Fruit fly (Drosophila melanogaster): ENCODE measurements around the gene CG31007.

Gene CG31007

DNA sequence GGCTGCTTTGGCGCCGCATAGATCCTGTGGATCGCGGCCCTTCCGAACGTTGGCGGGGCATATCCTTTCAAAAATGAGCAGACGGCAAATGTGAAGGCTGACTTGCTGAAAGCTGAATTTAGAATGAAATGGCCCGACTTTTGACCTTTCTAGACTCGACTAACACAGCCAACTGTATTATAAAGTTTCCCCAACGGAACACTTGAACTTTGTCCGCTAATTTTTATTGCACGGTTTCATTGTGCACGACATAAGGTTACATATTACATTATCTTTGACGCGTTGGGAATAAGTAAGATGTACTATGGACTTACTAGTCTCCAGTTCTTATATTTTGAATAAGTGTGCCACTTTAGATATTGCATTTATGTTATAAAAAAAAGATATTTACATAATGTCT lies at the start of gene CG31007:
Gene CG31007 (minus strand): TSS at position 101 of the 400 bp plus-strand sequence.
- TF ChIP-seq psq (optimal IDR thresholded peaks at IDR 0.05): no peak
- no peak for TF ChIP-seq EcR (GFP tag; optimal IDR thresholded peaks at IDR 0.05)
- no peak for TF ChIP-seq usp (GFP tag; optimal IDR thresholded peaks at IDR 0.05)
- no peak for TF ChIP-seq CG8478 (optimal IDR thresholded peaks at IDR 0.05)
- TF ChIP-seq pan (optimal IDR thresholded peaks at IDR 0.05): no peak
- no peak for TF ChIP-seq Dll (optimal IDR thresholded peaks at IDR 0.05)

DNA sequence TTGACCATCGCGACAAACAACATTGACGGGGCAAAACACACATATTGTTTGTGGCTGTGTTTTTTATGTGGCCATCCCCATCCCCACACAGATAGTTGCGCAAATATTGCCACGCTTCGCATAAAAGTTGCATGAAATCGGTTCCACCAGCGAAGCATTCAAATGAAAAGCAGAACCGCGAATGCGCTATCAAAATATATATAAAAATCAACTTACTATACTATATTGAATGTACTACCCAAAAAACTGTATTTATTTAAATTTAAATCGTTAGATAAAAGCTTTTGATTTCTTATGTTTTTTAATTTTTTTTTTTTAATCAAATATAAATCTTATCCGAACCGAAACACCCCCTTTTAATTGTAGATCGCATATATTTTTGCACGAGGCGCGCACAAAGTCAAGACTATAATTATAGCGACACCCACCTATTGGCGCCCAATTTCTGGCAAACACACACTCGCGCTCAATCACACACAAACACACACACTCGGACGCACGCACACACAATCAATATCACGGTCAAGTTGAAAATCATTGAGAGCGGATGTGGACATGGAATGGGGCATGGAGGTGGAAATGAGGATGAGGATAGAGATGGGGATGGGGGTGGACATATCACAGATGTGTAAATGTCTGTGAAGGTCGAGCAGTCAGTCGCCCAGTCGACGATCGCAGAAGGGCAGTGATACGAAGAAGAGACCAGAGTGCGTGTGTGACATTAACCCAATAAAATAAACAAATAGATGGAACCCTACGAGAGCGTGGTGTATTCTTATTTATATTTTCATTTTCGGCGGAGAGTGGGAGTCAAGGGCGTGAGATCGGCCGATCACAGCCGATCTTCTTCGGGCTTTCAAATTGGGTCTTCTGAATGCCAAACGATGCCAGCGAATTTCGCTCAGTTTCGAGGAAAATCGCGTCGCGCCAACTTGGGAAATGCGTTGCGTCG lies 46.5 kb upstream of the CG31007 start, which contains the start of gene CanA1:
Gene CanA1 (plus strand): TSS at position 902 of the 952 bp plus-strand sequence.
- TF ChIP-seq usp (GFP tag; optimal IDR thresholded peaks at IDR 0.05) (no peak), Dll (optimal IDR thresholded peaks at IDR 0.05) (no peak), psq (optimal IDR thresholded peaks at IDR 0.05) (no peak), pan (optimal IDR thresholded peaks at IDR 0.05) (no peak), EcR (GFP tag; optimal IDR thresholded peaks at IDR 0.05) (no peak), CG8478 (optimal IDR thresholded peaks at IDR 0.05) (no peak)

DNA sequence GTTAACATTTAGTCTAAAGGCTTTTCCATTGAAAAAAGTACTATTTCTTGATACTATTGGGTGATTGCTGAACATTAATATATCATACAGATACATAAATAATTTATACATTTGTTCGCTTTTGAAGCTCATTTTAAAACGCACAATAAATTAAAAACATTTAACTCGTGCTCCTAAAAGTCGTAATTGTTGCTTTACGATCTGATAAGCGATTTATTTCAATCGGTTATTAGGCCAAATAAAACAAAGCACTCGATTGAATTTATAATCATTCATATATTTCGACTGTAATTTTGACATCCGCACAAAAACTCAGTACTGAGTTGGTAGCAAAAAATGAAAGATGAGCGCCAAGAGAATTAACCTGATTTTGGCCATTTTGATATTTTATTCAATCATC lies 42.8 kb upstream of the CG31007 start, which contains the start of gene CG33773:
Gene CG33773 (plus strand): TSS at position 301 of the 400 bp plus-strand sequence.
- no peak for TF ChIP-seq CG8478 (optimal IDR thresholded peaks at IDR 0.05)
- no peak for TF ChIP-seq EcR (GFP tag; optimal IDR thresholded peaks at IDR 0.05)
- no peak for TF ChIP-seq psq (optimal IDR thresholded peaks at IDR 0.05)
- no peak for TF ChIP-seq Dll (optimal IDR thresholded peaks at IDR 0.05)
- no peak for TF ChIP-seq pan (optimal IDR thresholded peaks at IDR 0.05)
- no peak for TF ChIP-seq usp (GFP tag; optimal IDR thresholded peaks at IDR 0.05)

DNA sequence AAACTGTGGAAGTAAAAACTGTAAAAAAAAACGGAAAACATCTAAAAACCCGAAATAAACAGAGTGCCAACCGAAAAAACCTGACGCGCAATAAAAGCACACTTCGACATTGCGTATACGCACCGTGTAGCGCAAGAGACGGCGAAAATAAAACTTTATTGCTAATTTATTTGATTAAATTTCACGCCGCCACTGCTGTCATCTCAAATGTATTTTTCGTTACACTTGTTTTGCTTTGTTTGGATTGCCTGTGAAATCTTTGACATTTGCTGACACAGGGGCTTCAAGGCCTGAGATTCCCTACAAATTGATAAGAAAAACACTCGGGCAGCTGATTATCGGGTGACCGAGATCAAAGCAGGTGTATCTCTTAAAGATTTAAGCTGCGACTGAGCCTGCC lies 28.5 kb upstream of the CG31007 start:
- TF ChIP-seq EcR (GFP tag; optimal IDR thresholded peaks at IDR 0.05) (no peak), pan (optimal IDR thresholded peaks at IDR 0.05) (no peak), CG8478 (optimal IDR thresholded peaks at IDR 0.05) (no peak), usp (GFP tag; optimal IDR thresholded peaks at IDR 0.05) (no peak), Dll (optimal IDR thresholded peaks at IDR 0.05) (no peak), psq (optimal IDR thresholded peaks at IDR 0.05) (no peak)

DNA sequence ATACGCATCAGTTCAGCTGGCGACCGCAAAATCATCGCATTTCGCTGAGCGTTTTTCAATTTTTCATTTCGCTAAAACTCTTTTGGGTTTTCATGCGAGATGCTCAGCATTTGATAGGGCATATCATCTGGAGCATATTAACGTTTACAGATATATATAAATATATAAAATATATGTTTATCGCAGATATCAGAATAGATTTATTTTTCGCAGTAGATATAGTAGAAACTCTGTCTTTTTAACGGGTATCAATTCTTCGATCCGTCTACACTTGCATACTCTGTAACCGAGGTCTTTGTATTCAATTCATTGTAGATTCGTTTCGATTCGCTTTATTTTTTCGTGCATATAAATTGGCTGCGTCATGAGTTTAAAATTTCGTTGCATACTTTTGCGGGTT lies 27.4 kb upstream of the CG31007 start:
- TF ChIP-seq CG8478 (optimal IDR thresholded peaks at IDR 0.05): no peak
- TF ChIP-seq EcR (GFP tag; optimal IDR thresholded peaks at IDR 0.05): no peak
- TF ChIP-seq pan (optimal IDR thresholded peaks at IDR 0.05): no peak
- TF ChIP-seq psq (optimal IDR thresholded peaks at IDR 0.05): no peak
- TF ChIP-seq Dll (optimal IDR thresholded peaks at IDR 0.05): no peak
- no peak for TF ChIP-seq usp (GFP tag; optimal IDR thresholded peaks at IDR 0.05)

DNA sequence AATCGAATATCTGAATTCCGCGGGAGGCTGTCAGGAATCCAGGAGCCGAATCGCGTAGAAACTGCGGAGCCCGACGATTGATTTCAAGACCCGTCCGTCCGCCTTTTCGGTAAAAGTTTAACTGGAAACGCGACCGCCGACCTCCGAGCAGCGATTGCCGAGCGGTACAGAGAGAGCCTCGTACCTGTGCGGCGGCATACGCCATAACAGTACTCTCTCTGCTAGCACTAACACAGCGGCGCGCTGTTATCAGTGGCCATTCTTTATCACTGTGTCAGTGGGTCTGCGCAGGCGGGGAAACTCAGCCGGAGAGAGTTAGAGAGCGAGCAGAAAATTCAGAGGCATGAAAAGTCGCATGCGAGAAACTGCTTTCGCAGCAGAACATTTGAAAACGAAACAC lies 24.5 kb upstream of the CG31007 start, which contains the start of gene 5-HT7:
Gene 5-HT7 (minus strand): TSS at position 161 of the 400 bp plus-strand sequence.
- TF ChIP-seq Dll (optimal IDR thresholded peaks at IDR 0.05) (no peak), pan (optimal IDR thresholded peaks at IDR 0.05) (no peak), psq (optimal IDR thresholded peaks at IDR 0.05) (no peak), EcR (GFP tag; optimal IDR thresholded peaks at IDR 0.05) (no peak), usp (GFP tag; optimal IDR thresholded peaks at IDR 0.05) (no peak), CG8478 (optimal IDR thresholded peaks at IDR 0.05) (no peak)

DNA sequence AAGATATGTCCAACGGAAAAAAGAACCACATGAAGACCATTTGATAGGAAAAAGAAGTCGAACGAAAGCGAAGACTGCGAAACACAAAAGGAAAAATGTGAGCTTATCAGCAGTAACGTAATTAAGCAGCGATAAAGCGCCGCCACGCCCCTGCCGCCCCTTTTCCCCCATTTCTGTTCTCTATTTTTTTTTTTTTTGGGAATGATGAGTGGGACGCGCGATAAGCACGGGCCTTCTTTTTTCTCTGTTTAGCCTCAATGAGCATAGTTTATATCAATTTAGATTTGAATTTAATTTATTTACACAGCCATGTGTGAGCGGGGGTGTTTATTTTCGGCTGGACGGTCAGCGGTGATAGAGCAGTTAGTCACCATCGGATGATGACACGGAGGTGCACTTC lies 17.8 kb upstream of the CG31007 start:
- no peak for TF ChIP-seq usp (GFP tag; optimal IDR thresholded peaks at IDR 0.05)
- TF ChIP-seq EcR (GFP tag; optimal IDR thresholded peaks at IDR 0.05): no peak
- no peak for TF ChIP-seq psq (optimal IDR thresholded peaks at IDR 0.05)
- TF ChIP-seq CG8478 (optimal IDR thresholded peaks at IDR 0.05): no peak
- no peak for TF ChIP-seq pan (optimal IDR thresholded peaks at IDR 0.05)
- TF ChIP-seq Dll (optimal IDR thresholded peaks at IDR 0.05): no peak

DNA sequence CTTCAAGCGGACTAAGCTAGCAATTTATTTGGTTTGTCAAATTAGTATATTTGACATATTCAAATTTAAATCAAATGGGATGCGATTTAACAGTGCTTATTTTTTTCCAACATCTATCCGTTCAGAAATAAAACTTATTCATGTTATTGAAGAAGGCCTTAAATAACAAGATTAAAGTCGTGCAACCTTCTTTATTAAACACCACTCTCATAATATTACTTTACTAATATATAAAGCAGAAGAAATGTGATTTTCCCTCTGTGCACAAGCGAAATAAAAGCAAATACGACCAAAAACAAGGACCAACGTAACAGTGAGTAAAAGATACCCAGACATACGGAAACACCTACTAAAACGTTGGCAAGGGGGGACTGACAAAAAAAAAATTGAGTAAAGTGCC lies 14.3 kb upstream of the CG31007 start:
- TF ChIP-seq Dll (optimal IDR thresholded peaks at IDR 0.05) (no peak), CG8478 (optimal IDR thresholded peaks at IDR 0.05) (no peak), pan (optimal IDR thresholded peaks at IDR 0.05) (no peak), EcR (GFP tag; optimal IDR thresholded peaks at IDR 0.05) (no peak), usp (GFP tag; optimal IDR thresholded peaks at IDR 0.05) (no peak), psq (optimal IDR thresholded peaks at IDR 0.05) (no peak)

DNA sequence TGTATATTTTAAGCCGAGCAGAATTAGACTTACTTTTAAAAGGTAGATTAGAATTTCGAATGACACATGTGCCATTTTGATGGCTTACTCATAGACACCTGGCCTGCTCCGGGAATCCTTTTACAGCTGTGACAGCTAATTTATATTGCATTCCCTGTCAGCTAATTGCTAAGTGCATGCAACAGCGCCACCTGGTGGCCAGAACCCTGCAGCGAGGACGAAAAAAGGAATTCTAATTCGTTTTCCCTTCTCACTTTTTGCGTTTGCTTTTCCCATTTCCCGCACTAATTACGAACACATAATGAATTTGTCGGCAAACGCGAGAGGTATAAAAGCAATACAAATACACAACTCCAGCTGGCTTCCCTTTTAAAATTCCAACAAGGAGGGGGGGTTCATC lies 2.3 kb downstream of the CG31007 start, which contains the start of gene CG31008:
Gene CG31008 (minus strand): TSS at position 59 of the 400 bp plus-strand sequence.
- TF ChIP-seq Dll (optimal IDR thresholded peaks at IDR 0.05) (no peak), pan (optimal IDR thresholded peaks at IDR 0.05) (no peak), CG8478 (optimal IDR thresholded peaks at IDR 0.05) (no peak)

DNA sequence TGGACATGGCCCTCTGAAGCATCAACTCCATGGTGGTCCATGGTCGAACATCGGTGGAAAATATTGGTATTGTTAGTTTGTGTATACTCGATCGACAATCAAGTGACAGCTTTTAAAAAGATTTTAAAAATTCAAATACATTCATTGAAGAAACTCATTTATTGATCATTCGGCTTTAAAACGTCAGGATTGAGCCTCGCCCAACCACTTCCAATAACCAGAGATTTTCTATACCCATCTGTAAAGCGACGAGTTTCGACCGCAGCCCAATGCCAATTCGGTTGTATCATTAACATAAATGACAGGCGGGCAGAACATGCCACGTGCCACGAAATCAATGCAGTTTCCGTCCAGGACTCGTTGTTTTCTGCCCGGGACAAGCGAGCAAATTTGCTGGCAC lies 28.0 kb downstream of the CG31007 start, which contains the start of gene Ctr1C:
Gene Ctr1C (minus strand): TSS at position 101 of the 400 bp plus-strand sequence.
- TF ChIP-seq Dll (optimal IDR thresholded peaks at IDR 0.05) (no peak), psq (optimal IDR thresholded peaks at IDR 0.05) (no peak), CG8478 (optimal IDR thresholded peaks at IDR 0.05) (no peak), pan (optimal IDR thresholded peaks at IDR 0.05) (no peak), EcR (GFP tag; optimal IDR thresholded peaks at IDR 0.05) (no peak), usp (GFP tag; optimal IDR thresholded peaks at IDR 0.05) (no peak)

DNA sequence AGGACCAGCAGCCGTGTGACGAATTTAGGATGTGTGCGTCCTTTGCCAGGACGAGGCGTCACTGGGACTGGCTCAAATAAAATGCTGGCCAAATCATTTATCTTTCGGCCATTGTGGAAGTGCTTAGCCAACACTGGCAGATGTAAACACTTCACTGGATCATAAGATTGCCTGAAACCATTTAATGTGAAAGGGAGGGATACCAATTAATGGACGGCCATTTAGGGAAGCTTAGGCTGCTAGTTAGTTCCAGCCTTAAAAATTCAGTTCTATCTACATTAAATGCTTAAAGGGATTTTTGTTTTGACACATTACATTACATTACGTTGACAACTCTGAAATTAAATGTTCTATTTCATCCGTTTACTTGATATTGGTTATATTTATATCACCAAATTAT lies 32.9 kb downstream of the CG31007 start, which contains the start of gene CG15548:
Gene CG15548 (plus strand): TSS at position 301 of the 400 bp plus-strand sequence.
- TF ChIP-seq psq (optimal IDR thresholded peaks at IDR 0.05): no peak
- TF ChIP-seq usp (GFP tag; optimal IDR thresholded peaks at IDR 0.05): no peak
- no peak for TF ChIP-seq CG8478 (optimal IDR thresholded peaks at IDR 0.05)
- TF ChIP-seq Dll (optimal IDR thresholded peaks at IDR 0.05): no peak
- TF ChIP-seq EcR (GFP tag; optimal IDR thresholded peaks at IDR 0.05): no peak
- TF ChIP-seq pan (optimal IDR thresholded peaks at IDR 0.05): no peak

DNA sequence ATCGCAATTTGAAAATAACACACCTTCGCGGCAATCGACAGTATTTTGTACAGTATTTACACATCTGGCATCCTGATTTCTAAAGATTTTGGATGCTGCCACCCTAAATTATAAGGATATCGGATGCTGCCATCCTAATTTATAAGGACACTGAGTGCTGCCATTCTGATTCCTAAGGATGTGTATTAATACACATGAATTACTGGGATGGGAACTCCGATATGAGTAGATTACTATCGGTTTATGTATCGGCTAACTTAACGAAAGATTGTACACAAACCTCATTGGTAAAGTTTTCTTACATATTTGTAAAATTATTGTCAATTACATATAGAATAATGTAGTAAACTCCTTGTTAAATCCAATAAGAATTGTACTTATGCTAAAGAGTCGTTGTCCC lies 45.9 kb downstream of the CG31007 start:
- TF ChIP-seq usp (GFP tag; optimal IDR thresholded peaks at IDR 0.05): no peak
- no peak for TF ChIP-seq pan (optimal IDR thresholded peaks at IDR 0.05)
- no peak for TF ChIP-seq psq (optimal IDR thresholded peaks at IDR 0.05)
- TF ChIP-seq CG8478 (optimal IDR thresholded peaks at IDR 0.05): no peak
- TF ChIP-seq EcR (GFP tag; optimal IDR thresholded peaks at IDR 0.05): no peak
- no peak for TF ChIP-seq Dll (optimal IDR thresholded peaks at IDR 0.05)

All from whole organism.